Fruit fly (Drosophila melanogaster) whole organism, embryonic: ENCODE data around the gene CG32801.

Source experiments
- BtbVII ChIP-seq: fragments of 200-800 bp; sonication (Bioruptor generic); optimal IDR thresholded peaks from 3 replicates; lab custom pipeline; 2017; ENCODE audit warnings: missing biosample characterization, mild to moderate bottlenecking, missing genetic modification characterization
- CG10654 ChIP-seq: fragments of 200-800 bp; sonication (Bioruptor generic); optimal IDR thresholded peaks from 2 replicates; lab custom pipeline; 2016; ENCODE audit warnings: missing biosample characterization, missing genetic modification characterization
- CG11093 ChIP-seq: fragments of 200-800 bp; sonication (Bioruptor generic); IDR thresholded peaks from 3 replicates; pipeline ENCODE4 v1.3.6; 2022; ENCODE audit warnings: missing biosample characterization, missing genetic modification characterization
- CG11398 ChIP-seq: fragments of 200-800 bp; sonication (Bioruptor generic); optimal IDR thresholded peaks from 2 replicates; lab custom pipeline; 2016; ENCODE audit warnings: missing biosample characterization, missing genetic modification characterization
- CG14860 ChIP-seq: fragments of 200-800 bp; sonication (Bioruptor generic); IDR thresholded peaks from 3 replicates; pipeline ENCODE4 v1.3.6; 2022; ENCODE audit warnings: missing biosample characterization, missing genetic modification characterization; ENCODE audit not compliant: partially characterized antibody
- CG17328 ChIP-seq: fragments of 200-800 bp; sonication (Bioruptor generic); IDR thresholded peaks from 2 replicates; pipeline ENCODE4 v1.3.6; 2022; ENCODE audit warnings: missing biosample characterization, missing genetic modification characterization
- CG18764 ChIP-seq: fragments of 200-800 bp; sonication (Bioruptor generic); optimal IDR thresholded peaks from 3 replicates; lab custom pipeline; 2016; ENCODE audit warnings: missing biosample characterization, missing genetic modification characterization
- CG3065 ChIP-seq: fragments of 200-800 bp; sonication (Bioruptor generic); optimal IDR thresholded peaks from 2 replicates; lab custom pipeline; 2016; ENCODE audit warnings: missing biosample characterization, missing genetic modification characterization
- CG32532 ChIP-seq: fragments of 200-800 bp; sonication (Bioruptor generic); IDR thresholded peaks from 2 replicates; pipeline ENCODE4 v1.3.6; 2022; ENCODE audit warnings: missing biosample characterization, missing genetic modification characterization
- CG32767 ChIP-seq: fragments of 200-800 bp; sonication (Bioruptor generic); IDR thresholded peaks from 2 replicates; pipeline ENCODE4 v1.3.6; 2022; ENCODE audit warnings: missing biosample characterization, missing genetic modification characterization
- CG3407 ChIP-seq: fragments of 200-800 bp; sonication (Bioruptor generic); optimal IDR thresholded peaks from 2 replicates; lab custom pipeline; 2018; ENCODE audit warnings: missing biosample characterization, mild to moderate bottlenecking, missing genetic modification characterization
- CG34422 ChIP-seq: fragments of 200-800 bp; sonication (Bioruptor generic); IDR thresholded peaks from 3 replicates; pipeline ENCODE4 v1.3.6; 2022; ENCODE audit warnings: missing biosample characterization, missing genetic modification characterization
- CG5953 ChIP-seq: fragments of 200-800 bp; sonication (Bioruptor generic); IDR thresholded peaks from 2 replicates; pipeline ENCODE4 v1.3.6; 2022; ENCODE audit warnings: missing biosample characterization, missing genetic modification characterization
- CG7839 ChIP-seq: fragments of 200-800 bp; sonication (Bioruptor generic); optimal IDR thresholded peaks from 3 replicates; lab custom pipeline; 2018; ENCODE audit warnings: missing biosample characterization, mild to moderate bottlenecking, missing genetic modification characterization, moderate library complexity
- CG8359 ChIP-seq: fragments of 200-800 bp; sonication (Bioruptor generic); optimal IDR thresholded peaks from 2 replicates; lab custom pipeline; 2017; ENCODE audit warnings: missing biosample characterization, mild to moderate bottlenecking, missing genetic modification characterization, borderline replicate concordance
- CG9437 ChIP-seq: fragments of 200-800 bp; sonication (Bioruptor generic); optimal IDR thresholded peaks from 2 replicates; lab custom pipeline; 2018; ENCODE audit warnings: missing biosample characterization, mild to moderate bottlenecking, missing genetic modification characterization
- CG9797 ChIP-seq: fragments of 200-800 bp; sonication (Bioruptor generic); optimal IDR thresholded peaks from 3 replicates; lab custom pipeline; 2018; ENCODE audit warnings: missing biosample characterization, mild to moderate bottlenecking, missing genetic modification characterization
- CG9932 ChIP-seq: fragments of 200-800 bp; sonication (Bioruptor generic); IDR thresholded peaks from 2 replicates; pipeline ENCODE4 v1.3.6; 2022; ENCODE audit warnings: missing biosample characterization, missing genetic modification characterization
- Dll ChIP-seq: fragments of 200-800 bp; sonication (Bioruptor generic); IDR thresholded peaks from 4 replicates; pipeline ENCODE4 v1.3.6; 2022; ENCODE audit warnings: missing biosample characterization, missing genetic modification characterization; ENCODE audit not compliant: partially characterized antibody
- Elba2 ChIP-seq: fragments of 200-800 bp; sonication (Bioruptor generic); optimal IDR thresholded peaks from 3 replicates; lab custom pipeline; 2016; ENCODE audit warnings: missing biosample characterization, missing genetic modification characterization
- H2.0 ChIP-seq: fragments of 200-800 bp; sonication (Bioruptor generic); IDR thresholded peaks from 2 replicates; pipeline ENCODE4 v1.3.6; 2022; ENCODE audit warnings: missing biosample characterization, missing genetic modification characterization
- Hsf ChIP-seq: fragments of 200-800 bp; sonication (Bioruptor generic); optimal IDR thresholded peaks from 3 replicates; lab custom pipeline; 2016; ENCODE audit warnings: missing biosample characterization, missing genetic modification characterization
- Lim3 ChIP-seq: fragments of 200-800 bp; sonication (Bioruptor generic); IDR thresholded peaks from 2 replicates; pipeline ENCODE4 v1.3.6; 2022; ENCODE audit warnings: missing biosample characterization, missing genetic modification characterization
- Nf-YA ChIP-seq: fragments of 200-800 bp; sonication (Bioruptor generic); IDR thresholded peaks from 2 replicates; pipeline ENCODE4 v1.3.6; 2022; ENCODE audit warnings: missing biosample characterization, missing genetic modification characterization
- PHDP ChIP-seq: fragments of 200-800 bp; sonication (Bioruptor generic); optimal IDR thresholded peaks from 3 replicates; lab custom pipeline; 2018; ENCODE audit warnings: missing biosample characterization, mild to moderate bottlenecking, missing genetic modification characterization, moderate library complexity
- Pdp1 ChIP-seq, 2 experiments: fragments of 200-800 bp; sonication (Bioruptor generic); optimal IDR thresholded peaks; 3 replicates each; lab custom pipeline; 2016; ENCODE audit warnings: missing biosample characterization in 2 of 2, missing genetic modification characterization in 2 of 2, mild to moderate bottlenecking in 1 of 2, moderate library complexity in 1 of 2
- Ptx1 ChIP-seq: fragments of 200-800 bp; sonication (Bioruptor generic); IDR thresholded peaks from 2 replicates; pipeline ENCODE4 v1.3.6; 2022; ENCODE audit warnings: missing biosample characterization, missing genetic modification characterization
- Scr ChIP-seq: fragments of 200-800 bp; sonication (Bioruptor generic); IDR thresholded peaks from 2 replicates; pipeline ENCODE4 v1.3.6; 2022; ENCODE audit warnings: missing biosample characterization, missing genetic modification characterization; ENCODE audit not compliant: partially characterized antibody
- Xbp1 ChIP-seq: fragments of 200-800 bp; sonication (Bioruptor generic); optimal IDR thresholded peaks from 3 replicates; lab custom pipeline; 2016; ENCODE audit warnings: missing biosample characterization, mild to moderate bottlenecking, missing genetic modification characterization
- ac ChIP-seq: fragments of 200-800 bp; sonication (Bioruptor generic); optimal IDR thresholded peaks from 3 replicates; lab custom pipeline; 2017; ENCODE audit warnings: missing biosample characterization, mild to moderate bottlenecking, missing genetic modification characterization
- ash1 ChIP-seq: fragments of 200-800 bp; sonication (Bioruptor generic); optimal IDR thresholded peaks from 2 replicates; lab custom pipeline; 2018; ENCODE audit warnings: missing biosample characterization, mild to moderate bottlenecking, missing genetic modification characterization
- da ChIP-seq: fragments of 200-800 bp; sonication (Bioruptor generic); optimal IDR thresholded peaks from 2 replicates; lab custom pipeline; 2016; ENCODE audit warnings: missing biosample characterization, missing genetic modification characterization
- dmrt11E ChIP-seq: fragments of 200-800 bp; sonication (Bioruptor generic); optimal IDR thresholded peaks from 3 replicates; lab custom pipeline; 2018; ENCODE audit warnings: missing biosample characterization, mild to moderate bottlenecking, missing genetic modification characterization, moderate library complexity
- fd3F ChIP-seq: fragments of 200-800 bp; sonication (Bioruptor generic); optimal IDR thresholded peaks from 2 replicates; lab custom pipeline; 2018; ENCODE audit warnings: missing biosample characterization, mild to moderate bottlenecking, missing genetic modification characterization, moderate library complexity
- fd64A ChIP-seq: fragments of 200-800 bp; sonication (Bioruptor generic); optimal IDR thresholded peaks from 3 replicates; lab custom pipeline; 2018; ENCODE audit warnings: missing biosample characterization, mild to moderate bottlenecking, missing genetic modification characterization
- gcm ChIP-seq: fragments of 200-800 bp; sonication (Bioruptor generic); optimal IDR thresholded peaks from 2 replicates; lab custom pipeline; 2019; ENCODE audit warnings: missing biosample characterization, mild to moderate bottlenecking, missing genetic modification characterization, moderate library complexity
- gsb ChIP-seq: fragments of 200-800 bp; sonication (Bioruptor generic); IDR thresholded peaks from 2 replicates; pipeline ENCODE4 v1.3.6; 2022; ENCODE audit warnings: missing biosample characterization, missing genetic modification characterization
- lbe ChIP-seq: fragments of 200-800 bp; sonication (Bioruptor generic); optimal IDR thresholded peaks from 2 replicates; lab custom pipeline; 2016; ENCODE audit warnings: missing biosample characterization, mild to moderate bottlenecking, missing genetic modification characterization
- mam ChIP-seq: fragments of 200-800 bp; sonication (Bioruptor generic); optimal IDR thresholded peaks from 3 replicates; lab custom pipeline; 2016; ENCODE audit warnings: missing biosample characterization, missing genetic modification characterization
- mld ChIP-seq: fragments of 200-800 bp; sonication (Bioruptor generic); IDR thresholded peaks from 3 replicates; pipeline ENCODE4 v1.3.6; 2022; ENCODE audit warnings: missing biosample characterization, missing genetic modification characterization; ENCODE audit not compliant: partially characterized antibody
- nom ChIP-seq: fragments of 200-800 bp; sonication (Bioruptor generic); optimal IDR thresholded peaks from 2 replicates; lab custom pipeline; 2017; ENCODE audit warnings: missing biosample characterization, missing genetic modification characterization, mild to moderate bottlenecking, moderate library complexity, missing genetic modification reagents
- pfk ChIP-seq: fragments of 200-800 bp; sonication (Bioruptor generic); optimal IDR thresholded peaks from 2 replicates; lab custom pipeline; 2018; ENCODE audit warnings: missing biosample characterization, mild to moderate bottlenecking, missing genetic modification characterization, moderate library complexity
- pho ChIP-seq: fragments of 200-800 bp; sonication (Bioruptor generic); optimal IDR thresholded peaks from 2 replicates; lab custom pipeline; 2016; ENCODE audit warnings: missing biosample characterization, missing genetic modification characterization
- ro ChIP-seq: fragments of 200-800 bp; sonication (Bioruptor generic); IDR thresholded peaks from 2 replicates; pipeline ENCODE4 v1.3.6; 2022; ENCODE audit warnings: missing biosample characterization, missing genetic modification characterization
- sisA ChIP-seq: fragments of 200-800 bp; sonication (Bioruptor generic); IDR thresholded peaks from 2 replicates; pipeline ENCODE4 v1.3.6; 2022; ENCODE audit warnings: missing biosample characterization, missing genetic modification characterization
- stwl ChIP-seq: fragments of 200-800 bp; sonication (Bioruptor generic); optimal IDR thresholded peaks from 3 replicates; lab custom pipeline; 2018; ENCODE audit warnings: missing biosample characterization, mild to moderate bottlenecking, missing genetic modification characterization, moderate library complexity
- toy ChIP-seq: fragments of 200-800 bp; sonication (Bioruptor generic); IDR thresholded peaks from 2 replicates; pipeline ENCODE4 v1.3.6; 2022; ENCODE audit warnings: missing biosample characterization, missing genetic modification characterization
- trh ChIP-seq: fragments of 200-800 bp; sonication (Bioruptor generic); optimal IDR thresholded peaks from 2 replicates; lab custom pipeline; 2016; ENCODE audit warnings: missing biosample characterization, missing genetic modification characterization
- vnd ChIP-seq: fragments of 200-800 bp; sonication (Bioruptor generic); IDR thresholded peaks from 3 replicates; pipeline ENCODE4 v1.3.6; 2022; ENCODE audit warnings: missing biosample characterization, missing genetic modification characterization; ENCODE audit not compliant: partially characterized antibody
- yki ChIP-seq: fragments of >200 bp; optimal IDR thresholded peaks from 3 replicates; lab custom pipeline; 2018

The CG32801 gene

DNA sequence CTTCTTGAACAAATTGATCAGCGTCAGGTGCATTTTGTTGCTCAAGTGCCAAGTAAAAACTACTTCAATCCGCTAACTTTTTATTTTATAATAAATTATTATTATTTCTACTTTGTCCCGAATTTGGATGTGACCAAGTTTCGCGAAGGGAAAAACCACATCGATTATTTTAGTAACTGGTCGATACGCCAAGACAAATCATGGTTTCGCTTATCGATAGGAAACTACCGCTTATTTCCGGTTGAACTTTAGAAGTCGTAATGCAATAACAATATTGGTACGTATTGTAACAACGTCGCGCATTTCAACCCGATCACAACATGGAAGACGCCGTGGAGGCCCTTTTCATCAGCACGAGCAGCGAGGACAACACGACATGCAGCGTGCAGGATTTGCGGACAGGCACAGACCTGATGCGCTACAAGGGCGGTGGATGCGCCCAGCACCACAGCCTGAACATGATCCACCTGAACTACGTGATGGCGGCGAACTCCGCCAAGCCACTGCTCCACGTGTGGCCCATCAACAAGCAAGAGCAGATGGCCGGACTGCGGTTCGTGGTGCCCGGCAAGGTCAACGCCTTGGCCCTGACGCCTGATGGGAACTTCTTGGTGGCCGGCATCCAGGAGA is 25.8 kb downstream of the CG32801 start, which contains the start of the genes CG14817 and CG14805 (continued):
- TF ChIP-seq CG14860 (GFP tag; lab: Robert Waterston, UW), result no peak
- TF ChIP-seq fd64A (GFP tag; lab: Kevin White, UChicago), result peak; percentile 73
- peak; percentile 74 for TF ChIP-seq pfk
- peak; percentile 72 for TF ChIP-seq CG9797 (GFP tag; lab: Kevin White, UChicago)
- no peak for TF ChIP-seq mld (GFP tag; lab: Robert Waterston, UW)
- no peak for TF ChIP-seq mam (GFP tag; lab: Kevin White, UChicago)
- TF ChIP-seq nom (GFP tag; lab: Kevin White, UChicago), result peak; percentile 90
- peak; percentile 53 for TF ChIP-seq fd3F (GFP tag; lab: Kevin White, UChicago)
- TF ChIP-seq Scr, result peak; percentile 56
- TF ChIP-seq Hsf, result peak; percentile 40
- TF ChIP-seq gsb (GFP tag; lab: Robert Waterston, UW), result no peak
- TF ChIP-seq CG11093 (GFP tag; lab: Robert Waterston, UW), result no peak
- peak; percentile 62 for TF ChIP-seq lbe (GFP tag; lab: Kevin White, UChicago)
- peak; percentile 46 for TF ChIP-seq stwl (tag; lab: Kevin White, UChicago)
- TF ChIP-seq CG3407 (GFP tag; lab: Kevin White, UChicago), result no peak
- TF ChIP-seq Elba2 (GFP tag; lab: Kevin White, UChicago), result no peak
- peak in 1 of 2 experiments; percentile 55 for TF ChIP-seq Pdp1 (GFP tag; optimal IDR thresholded peaks at IDR 0.05; lab: Kevin White, UChicago)
- TF ChIP-seq Xbp1, result peak; percentile 34
- TF ChIP-seq CG11398 (GFP tag; lab: Kevin White, UChicago), result no peak
- TF ChIP-seq Dll, result peak; percentile 55; the same call in 2 of the 4 replicates
- peak; percentile 70 for TF ChIP-seq CG32532
- peak; percentile 31 for TF ChIP-seq CG8359 (GFP tag; lab: Kevin White, UChicago)
- no peak for TF ChIP-seq da
- no peak for TF ChIP-seq CG18764 (GFP tag; lab: Kevin White, UChicago)
- TF ChIP-seq H2.0, result peak; percentile 27; the same call in 1 of the 2 replicates
- TF ChIP-seq ash1, result peak; percentile 85
- TF ChIP-seq Nf-YA (GFP tag; lab: Robert Waterston, UW), result no peak
- peak; percentile 87 for TF ChIP-seq BtbVII
- no peak for TF ChIP-seq trh (GFP tag; lab: Kevin White, UChicago)
- peak; percentile 79 for TF ChIP-seq gcm
- no peak for TF ChIP-seq pho (GFP tag; lab: Kevin White, UChicago)
- TF ChIP-seq CG5953 (GFP tag; lab: Robert Waterston, UW), result no peak
- TF ChIP-seq CG9437, result peak; percentile 86
- no peak for TF ChIP-seq yki (lab: Kevin White, UChicago)
- peak; percentile 58 for TF ChIP-seq CG17328 (GFP tag; lab: Robert Waterston, UW)
- TF ChIP-seq CG3065 (GFP tag; lab: Kevin White, UChicago), result no peak
- peak; percentile 81 for TF ChIP-seq PHDP (tag; lab: Kevin White, UChicago)
- TF ChIP-seq dmrt11E (tag; lab: Kevin White, UChicago), result peak; percentile 59
- peak; percentile 66 for TF ChIP-seq CG7839 (tag; lab: Kevin White, UChicago)
- peak; percentile 58; the same call in 1 of the 3 replicates for TF ChIP-seq CG34422
- TF ChIP-seq vnd (GFP tag; lab: Robert Waterston, UW), result 0 out of 3 replicates have a peak, but pooled peaks have one; percentile 31
- TF ChIP-seq CG9932 (GFP tag; lab: Robert Waterston, UW), result no peak; the same call in 1 of the 2 replicates
- no peak for TF ChIP-seq Ptx1 (GFP tag; lab: Robert Waterston, UW)
- TF ChIP-seq ro (GFP tag; lab: Robert Waterston, UW), result no peak
- TF ChIP-seq CG10654 (GFP tag; lab: Kevin White, UChicago), result peak; percentile 23
- TF ChIP-seq CG32767, result no peak
- no peak for TF ChIP-seq toy (GFP tag; lab: Robert Waterston, UW)
- no peak for TF ChIP-seq sisA (GFP tag; lab: Robert Waterston, UW)
- peak; percentile 48 for TF ChIP-seq ac (GFP tag; lab: Kevin White, UChicago)
- TF ChIP-seq Lim3 (GFP tag; lab: Robert Waterston, UW), result no peak
